Worm (Caenorhabditis elegans) whole organism, dauer: ENCODE measurements around the gene Y54F10BM.20.
"Not testable (repeated sequence)": the region's sequence is repeated elsewhere in the genome, so short reads cannot be mapped to it uniquely, and the experiment has no call there.

Experiments used
- unc-62 ChIP-seq: sonication (generic microtip); optimal IDR thresholded peaks from 2 replicates; lab custom pipeline; 2017; ENCODE audit warnings: missing biosample characterization, missing genetic modification reagents, missing genetic modification characterization

Gene Y54F10BM.20

ce11 chrIII:2308026-2308425 is at the start of gene Y54F10BM.20, which contains the start of gene fbxa-1:
Gene Y54F10BM.20, plus strand, starts transcription at chrIII:2308256.
Gene fbxa-1, minus strand, starts transcription at chrIII:2308126.
- TF ChIP-seq unc-62 (GFP tag; lab: Kevin White, UChicago) = no peak

DNA sequence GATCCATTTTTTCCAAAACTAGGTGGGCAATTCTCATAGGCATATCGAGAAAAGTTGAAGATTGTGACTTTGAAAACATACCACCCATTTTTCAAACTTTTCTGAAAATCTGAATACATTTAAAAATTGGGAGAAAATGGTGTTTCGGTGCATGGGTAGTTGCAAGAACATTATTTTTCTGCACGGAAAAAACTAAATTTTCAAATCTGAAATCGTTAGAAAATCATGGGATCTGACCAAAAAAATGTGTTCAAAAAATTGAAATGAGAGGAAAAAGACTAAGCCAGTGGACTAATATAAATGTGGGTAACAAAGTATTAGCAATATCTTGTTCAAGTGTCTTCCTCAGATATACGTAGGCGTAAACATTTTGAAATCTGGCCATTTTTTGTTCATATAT is 49.2 kb upstream of the Y54F10BM.20 start, which contains the start of gene fbxa-43:
fbxa-43 (minus strand) TSS at position 101 of the 400 bp plus-strand sequence.
- TF ChIP-seq unc-62 (GFP tag; lab: Kevin White, UChicago) = no peak

ce11 chrIII:2259329-2259728 is 48.7 kb upstream of the Y54F10BM.20 start:
- no peak for TF ChIP-seq unc-62 (GFP tag; lab: Kevin White, UChicago)

DNA sequence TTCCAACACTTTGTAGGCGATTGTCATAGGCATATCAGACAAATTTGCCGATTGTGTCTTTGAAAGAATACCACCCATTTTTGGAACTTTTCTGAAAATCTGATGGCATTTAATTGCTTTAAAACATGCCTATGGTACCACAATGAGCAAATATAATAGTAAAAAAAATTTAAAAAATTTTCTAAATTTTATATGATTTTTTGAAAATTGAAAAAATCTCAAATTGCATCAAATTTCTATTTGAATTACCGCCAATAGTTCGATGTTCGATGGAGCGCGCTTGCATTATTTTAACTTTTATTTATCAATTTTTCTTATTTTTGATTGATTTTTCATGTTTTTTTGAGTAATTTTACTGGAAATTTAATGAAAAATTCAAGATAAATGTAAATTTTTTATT is 46.7 kb upstream of the Y54F10BM.20 start, which contains the start of gene fbxa-42:
fbxa-42 (minus strand) TSS at position 101 of the 400 bp plus-strand sequence.
- not testable (repeated sequence) for TF ChIP-seq unc-62 (GFP tag; lab: Kevin White, UChicago)

ce11 chrIII:2262942-2263341 is 45.1 kb upstream of the Y54F10BM.20 start, which contains the start of gene Y54F10BM.6:
Gene Y54F10BM.6, plus strand, starts transcription at chrIII:2263242.
- TF ChIP-seq unc-62 (GFP tag; lab: Kevin White, UChicago) = no peak

- TF ChIP-seq unc-62 (GFP tag; lab: Kevin White, UChicago) = no peak
These were observed 41.9 kb upstream of the Y54F10BM.20 start, which contains the start of gene fbxa-9 for ce11 chrIII:2265986-2266701. Gene fbxa-9, plus strand, starts transcription at chrIII:2266651.

DNA sequence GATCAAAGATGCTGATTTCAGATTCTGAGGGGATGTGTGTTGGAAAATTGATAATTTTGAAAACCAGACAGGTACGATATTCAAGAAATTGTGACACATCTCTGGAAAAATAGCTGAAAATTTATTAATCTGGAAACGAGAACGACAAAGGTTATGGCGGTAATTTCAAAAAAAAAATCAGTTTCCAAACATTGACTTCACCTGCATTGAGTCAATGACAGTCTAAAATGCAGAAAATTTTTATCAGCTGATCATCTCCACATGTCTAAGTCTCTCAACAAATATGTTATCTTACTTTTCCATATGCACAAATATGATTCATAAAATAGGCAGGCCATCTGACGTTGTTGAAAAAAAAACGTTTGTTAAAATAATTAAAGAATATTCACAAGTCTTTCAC is 36.0 kb upstream of the Y54F10BM.20 start, which contains the start of gene fbxa-48:
fbxa-48 (minus strand) TSS at position 101 of the 400 bp plus-strand sequence.
- no peak for TF ChIP-seq unc-62 (GFP tag; lab: Kevin White, UChicago)

DNA sequence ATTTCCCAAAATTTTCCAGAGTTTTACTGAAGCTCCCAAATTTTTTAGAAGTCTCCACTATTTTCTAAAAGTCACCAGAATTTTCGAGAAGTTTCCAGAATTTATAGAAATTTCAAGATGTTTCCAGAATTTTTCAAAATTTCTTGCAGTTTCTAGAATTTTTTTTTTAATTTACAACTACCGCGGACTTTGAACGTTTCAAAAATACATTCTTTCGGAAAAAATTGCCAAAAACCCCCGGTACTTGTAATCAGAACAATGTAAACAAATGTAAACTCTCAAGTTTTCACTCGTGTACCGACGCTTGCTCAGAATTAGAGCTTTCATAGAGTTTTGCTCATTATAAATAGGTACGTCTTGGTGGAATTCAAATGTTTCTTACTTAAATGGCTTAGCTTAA is 35.3 kb upstream of the Y54F10BM.20 start, which contains the start of gene fbxa-39:
fbxa-39 (plus strand) TSS at position 301 of the 400 bp plus-strand sequence.
- TF ChIP-seq unc-62 (GFP tag; lab: Kevin White, UChicago) = no peak

- TF ChIP-seq unc-62 (GFP tag; lab: Kevin White, UChicago) = no peak
These were observed 31.2 kb upstream of the Y54F10BM.20 start, which contains the start of gene Y54F10BM.21 for ce11 chrIII:2276842-2277241. Gene Y54F10BM.21, plus strand, starts transcription at chrIII:2277142.

DNA sequence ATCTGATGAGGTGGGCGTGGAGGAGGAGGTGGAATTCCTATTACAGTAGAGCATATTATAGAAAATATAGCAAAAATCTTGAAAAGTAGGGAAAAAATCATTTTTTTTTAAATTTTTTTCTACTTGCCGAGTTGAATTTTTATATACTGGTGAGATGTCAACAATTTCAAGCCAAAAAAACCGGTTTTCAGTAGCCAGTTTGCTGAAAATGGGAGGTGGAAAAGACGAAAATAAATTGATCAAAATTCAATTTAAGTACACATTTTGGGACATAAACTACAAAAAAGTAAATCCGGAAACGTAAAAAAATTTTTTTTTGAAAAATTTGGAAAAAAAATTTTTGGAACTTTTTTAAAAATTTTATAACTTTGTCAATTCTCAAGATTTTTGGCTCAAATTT is 28.6 kb upstream of the Y54F10BM.20 start, which contains the start of gene Y54F10BM.23:
Y54F10BM.23 (minus strand) TSS at position 101 of the 400 bp plus-strand sequence.
- no peak for TF ChIP-seq unc-62 (GFP tag; lab: Kevin White, UChicago)

- TF ChIP-seq unc-62 (GFP tag; lab: Kevin White, UChicago) = no peak
These were observed 27.5 kb upstream of the Y54F10BM.20 start, which contains the start of gene Y54F10BM.22 for ce11 chrIII:2280569-2280968. Gene Y54F10BM.22, plus strand, starts transcription at chrIII:2280899.

DNA sequence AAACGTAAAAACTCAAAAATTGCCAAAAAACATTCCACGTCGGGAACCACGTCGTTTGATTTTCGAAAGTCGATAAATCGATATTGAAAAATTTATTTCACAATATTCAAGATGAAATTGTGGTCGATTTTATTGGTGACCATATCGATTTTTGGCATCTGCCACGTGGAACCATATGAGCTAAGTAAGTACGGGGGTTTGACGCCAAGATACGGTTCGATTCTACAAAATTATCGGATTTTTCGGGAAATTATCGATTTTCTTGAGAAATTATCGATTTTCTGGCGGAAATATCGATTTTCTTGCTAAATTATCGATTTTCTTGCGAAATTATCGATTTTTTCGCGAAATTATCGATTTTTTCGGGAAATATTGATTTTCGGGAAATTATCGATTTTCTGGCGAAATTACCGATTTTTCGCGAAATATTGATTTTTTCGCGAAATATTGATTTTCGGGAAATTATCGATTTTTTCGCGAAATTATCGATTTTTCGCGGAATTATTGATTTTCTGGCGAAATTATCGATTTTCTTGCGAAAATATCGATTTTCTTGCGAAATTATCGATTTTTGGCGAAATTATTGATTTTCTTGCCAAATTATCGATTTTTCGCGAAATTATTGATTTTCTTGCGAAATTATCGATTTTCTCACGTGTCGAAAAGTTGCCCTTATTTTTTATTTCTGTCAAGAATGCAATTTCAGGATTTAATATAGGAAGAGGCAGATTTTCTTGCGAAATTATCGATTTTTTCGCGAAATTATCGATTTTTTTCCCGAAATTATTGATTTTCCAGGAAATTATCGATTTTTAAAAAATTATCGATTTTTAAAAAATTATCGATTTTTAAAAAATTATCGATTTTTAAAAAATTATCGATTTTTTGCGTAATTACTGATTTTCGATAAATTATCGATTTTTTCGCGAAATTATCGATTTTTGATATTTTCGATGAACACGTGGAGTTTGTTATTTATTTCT is 25.8 kb upstream of the Y54F10BM.20 start, which contains the start of gene Y54F10BM.3:
Y54F10BM.3 (plus strand) TSS at position 51 of the 983 bp plus-strand sequence.
- no peak for TF ChIP-seq unc-62 (GFP tag; lab: Kevin White, UChicago)

DNA sequence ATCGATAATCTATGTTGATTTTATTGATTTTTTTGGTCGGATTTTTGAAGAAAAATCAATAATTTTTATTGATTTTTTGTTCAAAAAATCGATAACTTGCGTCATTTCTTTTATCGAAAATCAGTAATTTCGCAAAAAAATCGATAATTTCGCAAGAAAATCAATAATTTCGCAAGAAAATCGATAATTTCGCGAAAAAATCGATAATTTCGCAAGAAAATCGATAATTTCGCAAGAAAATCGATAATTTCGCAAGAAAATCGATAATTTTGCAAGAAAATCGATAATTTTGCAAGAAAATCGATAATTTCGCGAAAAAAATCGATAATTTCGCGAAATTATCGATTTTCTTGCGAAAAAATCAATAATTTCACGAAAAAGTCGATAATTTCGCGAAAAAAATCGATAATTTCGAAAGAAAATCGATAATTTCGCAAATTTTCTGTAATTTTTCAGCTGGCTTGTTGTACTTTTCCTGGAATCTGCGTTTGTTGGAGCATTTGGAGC is 24.7 kb upstream of the Y54F10BM.20 start:
- no peak for TF ChIP-seq unc-62 (GFP tag; lab: Kevin White, UChicago)

DNA sequence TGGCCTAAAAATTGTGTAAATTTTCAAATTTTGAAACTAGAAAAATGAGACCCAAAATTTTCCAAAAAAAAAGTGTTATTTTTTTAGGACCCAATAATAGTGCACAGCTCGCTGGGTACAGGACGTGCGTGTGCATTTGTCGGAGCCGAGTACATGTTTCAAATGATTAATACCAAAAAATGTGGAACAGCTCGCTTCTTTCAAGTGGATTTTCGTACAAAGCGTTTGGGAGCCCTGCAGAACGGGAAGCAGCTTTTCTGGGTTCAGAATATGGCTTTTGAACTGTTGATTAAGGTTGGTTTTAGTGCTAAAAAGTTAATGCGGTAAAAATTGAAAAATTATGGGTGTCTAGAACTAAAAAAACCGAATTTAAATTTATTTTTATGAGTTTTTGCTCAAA is 19.8 kb upstream of the Y54F10BM.20 start:
- no peak for TF ChIP-seq unc-62 (GFP tag; lab: Kevin White, UChicago)

DNA sequence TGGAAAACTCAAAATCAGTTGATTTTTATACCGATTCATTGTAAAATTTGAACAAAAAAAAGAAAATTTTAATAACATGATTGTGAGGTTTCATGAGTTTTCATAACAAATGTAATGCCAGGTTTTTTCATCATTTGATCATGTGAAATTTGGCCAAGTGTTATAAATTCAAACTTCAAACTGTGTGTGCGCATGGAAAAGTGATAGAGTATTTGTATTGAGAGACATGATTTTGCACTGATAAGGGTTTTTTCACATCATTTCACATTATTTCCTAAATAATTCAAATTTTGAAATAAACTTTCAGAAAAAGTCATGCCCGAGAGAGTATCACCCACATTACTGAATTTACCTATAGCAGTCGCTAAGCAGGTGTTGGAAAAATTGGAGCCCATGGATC is 16.9 kb upstream of the Y54F10BM.20 start, which contains the start of gene fbxa-219:
fbxa-219 (plus strand) TSS at position 277 of the 400 bp plus-strand sequence.
- TF ChIP-seq unc-62 (GFP tag; lab: Kevin White, UChicago) = no peak
